Fruit fly (Drosophila melanogaster) whole organism, embryonic: Measurements from ENCODE around the gene form3.

Experiments used
- ATbp ChIP-seq: fragments of 200-800 bp; sonication (Bioruptor generic); optimal IDR thresholded peaks from 2 replicates; lab custom pipeline; 2017; ENCODE audit warnings: missing biosample characterization, mild to moderate bottlenecking, missing genetic modification characterization, missing genetic modification reagents
- Awh ChIP-seq: fragments of 200-800 bp; sonication (Bioruptor generic); IDR thresholded peaks from 2 replicates; pipeline ENCODE4, ENCODE4 v1.3.6; 2022; ENCODE audit warnings: missing biosample characterization, missing genetic modification characterization
- BtbVII ChIP-seq: fragments of 200-800 bp; sonication (Bioruptor generic); optimal IDR thresholded peaks from 3 replicates; lab custom pipeline; 2017; ENCODE audit warnings: missing biosample characterization, mild to moderate bottlenecking, missing genetic modification characterization
- CG1024 ChIP-seq: fragments of 200-800 bp; sonication (Bioruptor generic); IDR thresholded peaks from 2 replicates; pipeline ENCODE4 v1.3.6; 2022; ENCODE audit warnings: missing biosample characterization, missing genetic modification characterization
- CG11247 ChIP-seq: fragments of 200-800 bp; sonication (Bioruptor generic); IDR thresholded peaks from 2 replicates; pipeline ENCODE4 v1.3.6; 2022; ENCODE audit warnings: missing biosample characterization, missing genetic modification characterization
- CG12071 ChIP-seq: fragments of 200-800 bp; sonication (Bioruptor generic); optimal IDR thresholded peaks from 3 replicates; lab custom pipeline; 2018; ENCODE audit warnings: missing biosample characterization, mild to moderate bottlenecking, missing genetic modification characterization
- CG13287 ChIP-seq: fragments of 200-800 bp; sonication (Bioruptor generic); IDR thresholded peaks from 2 replicates; pipeline ENCODE4 v1.3.6; 2022; ENCODE audit warnings: missing biosample characterization, missing genetic modification characterization; ENCODE audit not compliant: partially characterized antibody
- CG15514 ChIP-seq: fragments of 200-800 bp; sonication (Bioruptor generic); optimal IDR thresholded peaks from 3 replicates; lab custom pipeline; 2017; ENCODE audit warnings: missing biosample characterization, missing genetic modification characterization, mild to moderate bottlenecking, moderate library complexity, missing genetic modification reagents
- CG1647 ChIP-seq: fragments of 200-800 bp; sonication (Bioruptor generic); optimal IDR thresholded peaks from 3 replicates; lab custom pipeline; 2016; ENCODE audit warnings: missing biosample characterization, missing genetic modification characterization
- CG17328 ChIP-seq: fragments of 200-800 bp; sonication (Bioruptor generic); IDR thresholded peaks from 2 replicates; pipeline ENCODE4 v1.3.6; 2022; ENCODE audit warnings: missing biosample characterization, missing genetic modification characterization
- CG18011 ChIP-seq: fragments of 200-800 bp; sonication (Bioruptor generic); optimal IDR thresholded peaks from 2 replicates; lab custom pipeline; 2017; ENCODE audit warnings: missing biosample characterization, missing genetic modification characterization, mild to moderate bottlenecking, moderate library complexity, missing genotype
- CG2129 ChIP-seq: fragments of 200-800 bp; sonication (Bioruptor generic); IDR thresholded peaks from 2 replicates; pipeline ENCODE4 v1.3.6; 2022; ENCODE audit warnings: missing biosample characterization, missing genetic modification characterization; ENCODE audit not compliant: partially characterized antibody
- CG2889 ChIP-seq: fragments of 200-800 bp; sonication (Bioruptor generic); IDR thresholded peaks from 3 replicates; pipeline ENCODE4 v1.3.6; 2022; ENCODE audit warnings: missing biosample characterization, missing genetic modification characterization
- CG31224 ChIP-seq: fragments of 200-800 bp; sonication (Bioruptor generic); IDR thresholded peaks from 2 replicates; pipeline ENCODE4 v1.3.6; 2022; ENCODE audit warnings: missing biosample characterization, missing genetic modification characterization
- CG3281 ChIP-seq: fragments of 200-800 bp; sonication (Bioruptor generic); optimal IDR thresholded peaks from 3 replicates; lab custom pipeline; 2017; ENCODE audit warnings: missing biosample characterization, mild to moderate bottlenecking, missing genetic modification characterization
- CG3726 ChIP-seq: fragments of 200-800 bp; sonication (Bioruptor generic); IDR thresholded peaks from 3 replicates; pipeline ENCODE4, ENCODE4 v1.3.6; 2022; ENCODE audit warnings: missing biosample characterization, missing genetic modification characterization
- CG4820 ChIP-seq: fragments of 200-800 bp; sonication (Bioruptor generic); optimal IDR thresholded peaks from 3 replicates; lab custom pipeline; 2016; ENCODE audit warnings: missing biosample characterization, missing genetic modification characterization
- CG5180 ChIP-seq: fragments of 200-800 bp; sonication (Bioruptor generic); optimal IDR thresholded peaks from 3 replicates; lab custom pipeline; 2017; ENCODE audit warnings: missing biosample characterization, missing genetic modification characterization, mild to moderate bottlenecking, moderate library complexity, missing genetic modification reagents
- CG6765 ChIP-seq: fragments of 200-800 bp; sonication (Bioruptor generic); optimal IDR thresholded peaks from 3 replicates; lab custom pipeline; 2017; ENCODE audit warnings: missing biosample characterization, mild to moderate bottlenecking, missing genetic modification characterization
- CG7372 ChIP-seq: fragments of 200-800 bp; sonication (Bioruptor generic); IDR thresholded peaks from 2 replicates; pipeline ENCODE4 v1.3.6; 2022; ENCODE audit warnings: missing biosample characterization, missing genetic modification characterization
- D19A ChIP-seq: fragments of 200-800 bp; optimal IDR thresholded peaks from 3 replicates; lab custom pipeline; 2019; ENCODE audit warnings: missing biosample characterization, mild to moderate bottlenecking, missing genetic modification characterization, moderate library complexity
- Deaf1 ChIP-seq: fragments of 200-800 bp; optimal IDR thresholded peaks from 3 replicates; lab custom pipeline; 2019; ENCODE audit warnings: missing biosample characterization, mild to moderate bottlenecking, missing genetic modification characterization, moderate library complexity
- HmgD ChIP-seq: fragments of 200-800 bp; sonication (Bioruptor generic); optimal IDR thresholded peaks from 3 replicates; lab custom pipeline; 2016; ENCODE audit warnings: missing biosample characterization, missing genetic modification characterization
- Myb ChIP-seq: fragments of 200-800 bp; sonication (Bioruptor generic); optimal IDR thresholded peaks from 2 replicates; lab custom pipeline; 2016; ENCODE audit warnings: missing biosample characterization, missing genetic modification characterization
- Nf-YC ChIP-seq: fragments of 200-800 bp; optimal IDR thresholded peaks from 3 replicates; lab custom pipeline; 2019; ENCODE audit warnings: missing biosample characterization, mild to moderate bottlenecking, missing genetic modification characterization, moderate library complexity
- Optix ChIP-seq: fragments of 200-800 bp; sonication (Bioruptor generic); IDR thresholded peaks from 3 replicates; pipeline ENCODE4 v1.3.6; 2022; ENCODE audit warnings: missing biosample characterization, missing genetic modification characterization
- Stat92E ChIP-seq, 3 experiments: fragments of >200 bp in 2 of 3; fragments of 200-800 bp in 1 of 3; sonication (Bioruptor generic) in 1 of 3; optimal IDR thresholded peaks; 2 replicates each; lab custom pipeline; 2017 to 2019; ENCODE audit warnings: missing biosample characterization in 3 of 3, missing genetic modification characterization in 3 of 3, mild to moderate bottlenecking in 1 of 3, moderate library complexity in 1 of 3
- Xrp1 ChIP-seq: fragments of 200-800 bp; sonication (Bioruptor generic); IDR thresholded peaks from 2 replicates; pipeline ENCODE4 v1.3.6; 2022; ENCODE audit warnings: missing biosample characterization, missing genetic modification characterization
- bcd ChIP-seq: fragments of 200-800 bp; sonication (Bioruptor generic); optimal IDR thresholded peaks from 2 replicates; lab custom pipeline; 2017; ENCODE audit warnings: missing biosample characterization, mild to moderate bottlenecking, missing genetic modification characterization
- corto ChIP-seq: fragments of 200-800 bp; sonication (Bioruptor generic); optimal IDR thresholded peaks from 2 replicates; lab custom pipeline; 2016; ENCODE audit warnings: missing biosample characterization, mild to moderate bottlenecking, missing genetic modification characterization, moderate library complexity
- cwo ChIP-seq: fragments of 200-800 bp; sonication (Bioruptor generic); optimal IDR thresholded peaks from 3 replicates; lab custom pipeline; 2017; ENCODE audit warnings: missing biosample characterization, missing genetic modification characterization, mild to moderate bottlenecking, moderate library complexity, missing genetic modification reagents
- emc ChIP-seq: fragments of 200-800 bp; sonication (Bioruptor generic); optimal IDR thresholded peaks from 2 replicates; lab custom pipeline; 2016; ENCODE audit warnings: missing biosample characterization, missing genetic modification characterization
- fd64A ChIP-seq: fragments of 200-800 bp; sonication (Bioruptor generic); optimal IDR thresholded peaks from 3 replicates; lab custom pipeline; 2018; ENCODE audit warnings: missing biosample characterization, mild to moderate bottlenecking, missing genetic modification characterization
- grn ChIP-seq: fragments of 200-800 bp; sonication (Bioruptor generic); optimal IDR thresholded peaks from 3 replicates; lab custom pipeline; 2017; ENCODE audit warnings: missing biosample characterization, missing genetic modification characterization
- gsb ChIP-seq: fragments of 200-800 bp; sonication (Bioruptor generic); IDR thresholded peaks from 2 replicates; pipeline ENCODE4 v1.3.6; 2022; ENCODE audit warnings: missing biosample characterization, missing genetic modification characterization
- gt ChIP-seq: fragments of 200-800 bp; sonication (Bioruptor generic); IDR thresholded peaks from 2 replicates; pipeline ENCODE4 v1.3.6; 2022; ENCODE audit warnings: missing biosample characterization, missing genetic modification characterization
- hb ChIP-seq: fragments of 200-800 bp; sonication (Bioruptor generic); IDR thresholded peaks from 3 replicates; pipeline ENCODE4 v1.3.6; 2022; ENCODE audit warnings: missing biosample characterization, missing genetic modification characterization; ENCODE audit not compliant: partially characterized antibody
- insv ChIP-seq, 2 experiments: fragments of 200-800 bp; sonication (Bioruptor generic); optimal IDR thresholded peaks; 3 replicates each; lab custom pipeline; 2016 to 2018; ENCODE audit warnings: missing biosample characterization in 2 of 2, missing genetic modification characterization in 2 of 2
- jigr1 ChIP-seq: fragments of 200-800 bp; sonication (Bioruptor generic); IDR thresholded peaks from 3 replicates; pipeline ENCODE4 v1.3.6; 2022; ENCODE audit warnings: missing biosample characterization, missing genetic modification characterization
- otp ChIP-seq: fragments of 200-800 bp; sonication (Bioruptor generic); IDR thresholded peaks from 3 replicates; pipeline ENCODE4, ENCODE4 v1.3.6; 2022; ENCODE audit warnings: missing biosample characterization, missing genetic modification characterization
- prd ChIP-seq, 3 experiments: fragments of >200 bp in 2 of 3; fragments of 200-800 bp in 1 of 3; sonication (Bioruptor generic) in 1 of 3; optimal IDR thresholded peaks in 2 of 3; IDR thresholded peaks in 1 of 3; 2 replicates in 2 of 3; 3 replicates in 1 of 3; pipeline versions ENCODE4 v1.3.6 to Lab custom; 2017 to 2022; ENCODE audit warnings: missing biosample characterization in 1 of 3, missing genetic modification characterization in 1 of 3
- schlank ChIP-seq: fragments of 200-800 bp; sonication (Bioruptor generic); optimal IDR thresholded peaks from 2 replicates; lab custom pipeline; 2018; ENCODE audit warnings: missing biosample characterization, mild to moderate bottlenecking, missing genetic modification characterization
- seq ChIP-seq: fragments of 200-800 bp; sonication (Bioruptor generic); IDR thresholded peaks from 2 replicates; pipeline ENCODE4 v1.3.6; 2022; ENCODE audit warnings: missing biosample characterization, missing genetic modification characterization
- tio ChIP-seq: fragments of 200-800 bp; sonication (Bioruptor generic); optimal IDR thresholded peaks from 2 replicates; lab custom pipeline; 2017; ENCODE audit warnings: missing biosample characterization, missing genetic modification characterization, inconsistent platforms
- trh ChIP-seq: fragments of 200-800 bp; sonication (Bioruptor generic); optimal IDR thresholded peaks from 2 replicates; lab custom pipeline; 2016; ENCODE audit warnings: missing biosample characterization, missing genetic modification characterization
- vfl ChIP-seq: fragments of 200-800 bp; sonication (Bioruptor generic); optimal IDR thresholded peaks from 2 replicates; lab custom pipeline; 2016; ENCODE audit warnings: missing biosample characterization, missing genetic modification characterization
- vnd ChIP-seq: fragments of 200-800 bp; sonication (Bioruptor generic); IDR thresholded peaks from 3 replicates; pipeline ENCODE4 v1.3.6; 2022; ENCODE audit warnings: missing biosample characterization, missing genetic modification characterization; ENCODE audit not compliant: partially characterized antibody

Gene form3

dm6 chr3L:7133699-7134655 is 39.4 kb downstream of the form3 start, which contains the start of gene melt (continued):
- TF ChIP-seq prd (optimal IDR thresholded peaks at IDR 0.05; lab: Kevin White, UChicago) (no peak), prd (GFP tag; IDR thresholded peaks at IDR 0.05; lab: Robert Waterston, UW) (peak; percentile 88), CG1647 (GFP tag; lab: Kevin White, UChicago) (peak; percentile 79), CG1024 (GFP tag; lab: Robert Waterston, UW) (no peak), CG13287 (GFP tag; lab: Robert Waterston, UW) (peak; percentile 34; the same call in 1 of the 2 replicates), Stat92E (GFP tag; optimal IDR thresholded peaks at IDR 0.05; lab: Kevin White, UChicago) (peak in 1 of 3 experiments; percentile 38), Deaf1 (peak; percentile 90), trh (GFP tag; lab: Kevin White, UChicago) (peak; percentile 66), CG7372 (GFP tag; lab: Robert Waterston, UW) (peak; percentile 78), CG11247 (peak; percentile 51; the same call in 1 of the 2 replicates), Optix (peak; percentile 63; the same call in 2 of the 3 replicates), gsb (GFP tag; lab: Robert Waterston, UW) (peak; percentile 55), CG3726 (GFP tag; lab: Robert Waterston, UW) (no peak), schlank (tag; lab: Kevin White, UChicago) (peak; percentile 37), CG4820 (GFP tag; lab: Kevin White, UChicago) (peak; percentile 85), vfl (GFP tag; lab: Kevin White, UChicago) (peak; percentile 81), BtbVII (peak; percentile 84), HmgD (peak; percentile 42), cwo (peak; percentile 79), CG12071 (GFP tag; lab: Kevin White, UChicago) (peak; percentile 35), fd64A (no peak), CG2129 (GFP tag; lab: Robert Waterston, UW) (no peak), CG17328 (GFP tag; lab: Robert Waterston, UW) (peak; percentile 64), gt (GFP tag; lab: Robert Waterston, UW) (0 out of 2 replicates have a peak, but pooled peaks have one; percentile 47), jigr1 (0 out of 3 replicates have a peak, but pooled peaks have one; percentile 66), ATbp (peak; percentile 81), emc (peak; percentile 70), insv (GFP tag; optimal IDR thresholded peaks at IDR 0.05; lab: Kevin White, UChicago) (peak; percentile 37 to 56), CG31224 (peak; percentile 76), CG3281 (GFP tag; lab: Kevin White, UChicago) (peak; percentile 89), bcd (GFP tag; lab: Kevin White, UChicago) (peak; percentile 89), seq (GFP tag; lab: Robert Waterston, UW) (peak; percentile 58), CG15514 (GFP tag; lab: Kevin White, UChicago) (peak; percentile 69), CG6765 (GFP tag; lab: Kevin White, UChicago) (peak; percentile 58), CG18011 (GFP tag; lab: Kevin White, UChicago) (peak; percentile 66), otp (GFP tag; lab: Robert Waterston, UW) (peak; percentile 62), Nf-YC (tag; lab: Kevin White, UChicago) (peak; percentile 75), tio (GFP tag; lab: Kevin White, UChicago) (peak; percentile 93), corto (GFP tag; lab: Kevin White, UChicago) (no peak), Myb (GFP tag; lab: Kevin White, UChicago) (peak; percentile 71), vnd (peak; percentile 33; the same call in 1 of the 3 replicates), CG2889 (GFP tag; lab: Robert Waterston, UW) (peak; percentile 75), Xrp1 (peak; percentile 79), Awh (GFP tag; lab: Robert Waterston, UW) (peak; percentile 39; the same call in 1 of the 2 replicates), hb (no peak), CG5180 (GFP tag; lab: Kevin White, UChicago) (peak; percentile 74), D19A (tag; lab: Kevin White, UChicago) (peak; percentile 83), grn (peak; percentile 24)
